Worm (Caenorhabditis elegans) whole organism, young adult: ENCODE measurements around the gene K05F1.9.

Source experiments
- B0019.2 ChIP-seq: fragments of 200-800 bp; sonication (Bioruptor generic); conservative IDR thresholded peaks from 2 replicates; pipeline ENCODE4 v1.3.6; 2022; ENCODE audit warnings: missing genetic modification reagents, missing genetic modification characterization, missing compliant biosample characterization
- B0035.1 ChIP-seq: sonication (generic microtip); optimal IDR thresholded peaks from 2 replicates; lab custom pipeline; 2016; ENCODE audit warnings: missing genetic modification characterization, mild to moderate bottlenecking, missing compliant biosample characterization, missing genotype, missing genetic modification reagents
- B0336.3 ChIP-seq: fragments of 200-800 bp; sonication (Bioruptor generic); IDR thresholded peaks from 2 replicates; pipeline ENCODE4 v1.3.6; 2022; ENCODE audit warnings: missing genetic modification characterization, missing compliant biosample characterization
- F22D6.2 ChIP-seq: sonication (generic microtip); optimal IDR thresholded peaks from 2 replicates; lab custom pipeline; 2016; ENCODE audit warnings: mild to moderate bottlenecking, missing genetic modification characterization, missing compliant biosample characterization
- F37B4.10 ChIP-seq: fragments of 200-800 bp; sonication (Bioruptor generic); IDR thresholded peaks from 2 replicates; pipeline ENCODE4 v1.3.6; 2022; ENCODE audit warnings: missing genetic modification characterization, missing compliant biosample characterization
- T07F8.4 ChIP-seq: sonication (generic microtip); optimal IDR thresholded peaks from 2 replicates; lab custom pipeline; 2016; ENCODE audit warnings: mild to moderate bottlenecking, missing genetic modification characterization, moderate library complexity, missing compliant biosample characterization
- Y67H2A.10 ChIP-seq: fragments of 200-800 bp; sonication (Bioruptor generic); conservative IDR thresholded peaks from 2 replicates; pipeline ENCODE4 v1.3.6; 2022; ENCODE audit warnings: missing genetic modification reagents, missing genetic modification characterization, missing compliant biosample characterization
- ZK185.1 ChIP-seq: sonication (generic microtip); optimal IDR thresholded peaks from 2 replicates; lab custom pipeline; 2016; ENCODE audit warnings: mild to moderate bottlenecking, missing genetic modification characterization, missing compliant biosample characterization; ENCODE audit not compliant: poor library complexity, severe bottlenecking
- akir-1 ChIP-seq: fragments of 200-800 bp; sonication (Bioruptor generic); optimal IDR thresholded peaks from 2 replicates; lab custom pipeline; 2018; ENCODE audit warnings: mild to moderate bottlenecking, missing genetic modification characterization, moderate library complexity, missing compliant biosample characterization
- athp-1 ChIP-seq: sonication (generic microtip); optimal IDR thresholded peaks from 2 replicates; lab custom pipeline; 2017; ENCODE audit warnings: mild to moderate bottlenecking, missing genetic modification characterization, missing compliant biosample characterization
- bed-2 ChIP-seq: fragments of 200-800 bp; sonication (Bioruptor generic); IDR thresholded peaks from 2 replicates; pipeline ENCODE4 v1.3.6; 2022; ENCODE audit warnings: missing genetic modification reagents, missing genetic modification characterization, missing compliant biosample characterization
- cebp-1 ChIP-seq, 2 experiments: fragments of 200-800 bp in 1 of 2; sonication (Bioruptor generic) in 1 of 2; sonication (generic microtip) in 1 of 2; IDR thresholded peaks in 1 of 2; optimal IDR thresholded peaks in 1 of 2; 2 replicates each; pipeline versions ENCODE4 v1.3.6 to Lab custom; 2017 to 2022; ENCODE audit warnings: missing compliant biosample characterization in 2 of 2, missing genetic modification characterization in 2 of 2, mild to moderate bottlenecking in 1 of 2, missing genetic modification reagents in 1 of 2, moderate library complexity in 1 of 2
- ceh-27 ChIP-seq: fragments of 200-800 bp; sonication (Bioruptor generic); optimal IDR thresholded peaks from 2 replicates; lab custom pipeline; 2018; ENCODE audit warnings: mild to moderate bottlenecking, missing genetic modification characterization, moderate library complexity, missing compliant biosample characterization
- ceh-40 ChIP-seq: fragments of 200-800 bp; sonication (Bioruptor generic); IDR thresholded peaks from 2 replicates; pipeline ENCODE4 v1.3.6; 2022; ENCODE audit warnings: missing genetic modification characterization, missing compliant biosample characterization
- ceh-79 ChIP-seq: sonication (generic microtip); optimal IDR thresholded peaks from 2 replicates; lab custom pipeline; 2017; ENCODE audit warnings: mild to moderate bottlenecking, missing genetic modification characterization, missing compliant biosample characterization
- ceh-91 ChIP-seq: fragments of 200-800 bp; sonication (Bioruptor generic); IDR thresholded peaks from 2 replicates; pipeline ENCODE4 v1.3.6; 2022; ENCODE audit warnings: missing genetic modification reagents, missing genetic modification characterization, missing compliant biosample characterization
- dpff-1 ChIP-seq: sonication (generic microtip); optimal IDR thresholded peaks from 2 replicates; lab custom pipeline; 2017; ENCODE audit warnings: mild to moderate bottlenecking, missing genetic modification characterization, missing compliant biosample characterization
- efl-1 ChIP-seq: fragments of 150-350 bp; optimal IDR thresholded peaks from 2 replicates; lab custom pipeline; 2014; ENCODE audit warnings: missing biosample characterization, missing genetic modification reagents, missing genetic modification characterization
- egrh-3 ChIP-seq: fragments of 200-800 bp; sonication (Bioruptor generic); IDR thresholded peaks from 2 replicates; pipeline ENCODE4 v1.3.6; 2022; ENCODE audit warnings: missing genetic modification reagents, missing genetic modification characterization, missing compliant biosample characterization
- ekl-4 ChIP-seq: fragments of 200-800 bp; sonication (Bioruptor generic); IDR thresholded peaks from 2 replicates; pipeline ENCODE4 v1.3.6; 2022; ENCODE audit warnings: missing genetic modification reagents, missing genetic modification characterization, missing compliant biosample characterization
- ets-4 ChIP-seq: fragments of 200-800 bp; sonication (Bioruptor generic); optimal IDR thresholded peaks from 2 replicates; lab custom pipeline; 2018; ENCODE audit warnings: mild to moderate bottlenecking, missing genetic modification characterization, missing compliant biosample characterization
- fkh-3 ChIP-seq: sonication (generic microtip); optimal IDR thresholded peaks from 2 replicates; lab custom pipeline; 2016; ENCODE audit warnings: mild to moderate bottlenecking, missing genetic modification characterization, missing compliant biosample characterization
- hmg-20 ChIP-seq: fragments of 200-800 bp; sonication (Bioruptor generic); IDR thresholded peaks from 2 replicates; pipeline ENCODE4 v1.3.6; 2022; ENCODE audit warnings: missing genetic modification reagents, missing genetic modification characterization, missing compliant biosample characterization
- lin-35 ChIP-seq, 3 experiments: fragments of 150-350 bp in 2 of 3; sonication (generic microtip) in 1 of 3; optimal IDR thresholded peaks; 2 replicates each; lab custom pipeline; 2014 to 2018; ENCODE audit warnings: missing biosample characterization in 3 of 3, missing genetic modification characterization in 3 of 3, missing genetic modification reagents in 3 of 3
- lin-40 ChIP-seq: sonication (generic microtip); optimal IDR thresholded peaks from 2 replicates; lab custom pipeline; 2016; ENCODE audit warnings: missing genetic modification characterization, mild to moderate bottlenecking, missing compliant biosample characterization, missing genotype, missing genetic modification reagents
- lsl-1 ChIP-seq: fragments of 200-800 bp; sonication (Bioruptor generic); optimal IDR thresholded peaks from 2 replicates; lab custom pipeline; 2018; ENCODE audit warnings: mild to moderate bottlenecking, missing genetic modification characterization, moderate library complexity, missing compliant biosample characterization
- madf-8 ChIP-seq: fragments of 200-800 bp; sonication (Bioruptor generic); conservative IDR thresholded peaks from 2 replicates; pipeline ENCODE4 v1.3.6; 2022; ENCODE audit warnings: missing genetic modification reagents, missing genetic modification characterization, missing compliant biosample characterization
- mel-28 ChIP-seq: sonication (generic microtip); optimal IDR thresholded peaks from 2 replicates; lab custom pipeline; 2016; ENCODE audit warnings: borderline replicate concordance, mild to moderate bottlenecking, missing genetic modification characterization, missing compliant biosample characterization
- mes-4 ChIP-seq: sonication (generic microtip); optimal IDR thresholded peaks from 2 replicates; lab custom pipeline; 2016; ENCODE audit warnings: missing genotype, missing genetic modification characterization, missing compliant biosample characterization
- nfya-2 ChIP-seq: fragments of 200-800 bp; sonication (Bioruptor generic); IDR thresholded peaks from 2 replicates; pipeline ENCODE4 v1.3.6; 2022; ENCODE audit warnings: missing genetic modification reagents, missing genetic modification characterization, missing compliant biosample characterization
- nhr-120 ChIP-seq: fragments of 200-800 bp; sonication (Bioruptor generic); IDR thresholded peaks from 2 replicates; pipeline ENCODE4 v1.3.6; 2022; ENCODE audit warnings: missing genetic modification characterization, missing compliant biosample characterization
- nhr-179 ChIP-seq: sonication (generic microtip); optimal IDR thresholded peaks from 2 replicates; lab custom pipeline; 2016; ENCODE audit warnings: mild to moderate bottlenecking, missing genetic modification characterization, missing compliant biosample characterization
- nhr-90 ChIP-seq: sonication (generic microtip); optimal IDR thresholded peaks from 2 replicates; lab custom pipeline; 2016; ENCODE audit warnings: missing genotype, mild to moderate bottlenecking, missing genetic modification characterization, missing compliant biosample characterization
- pbrm-1 ChIP-seq: fragments of 200-800 bp; sonication (Bioruptor generic); IDR thresholded peaks from 2 replicates; pipeline ENCODE4 v1.3.6; 2022; ENCODE audit warnings: missing genetic modification reagents, missing genetic modification characterization, missing compliant biosample characterization
- rpc-1 ChIP-seq, 2 experiments: fragments of 150-350 bp in 1 of 2; sonication (generic microtip) in 1 of 2; optimal IDR thresholded peaks; 2 replicates each; lab custom pipeline; 2014 to 2018; ENCODE audit warnings: missing biosample characterization in 1 of 2, missing genetic modification characterization in 1 of 2, missing genetic modification reagents in 1 of 2, missing genotype in 1 of 2
- sea-2 ChIP-seq: fragments of 200-800 bp; sonication (Bioruptor generic); IDR thresholded peaks from 2 replicates; pipeline ENCODE4 v1.3.6; 2022; ENCODE audit warnings: missing genetic modification characterization, missing compliant biosample characterization
- snpc-4 ChIP-seq, 5 experiments: fragments of 150-350 bp in 1 of 5; sonication (generic microtip) in 4 of 5; optimal IDR thresholded peaks; 2 replicates each; lab custom pipeline; 2014 to 2018; ENCODE audit warnings: missing genetic modification characterization in 5 of 5, missing biosample characterization in 3 of 5, antibody characterized with exemption in 2 of 5, mild to moderate bottlenecking in 2 of 5, missing compliant biosample characterization in 2 of 5, missing genotype in 2 of 5, moderate library complexity in 2 of 5, missing genetic modification reagents in 1 of 5
- sptf-2 ChIP-seq: fragments of 200-800 bp; sonication (Bioruptor generic); optimal IDR thresholded peaks from 2 replicates; lab custom pipeline; 2018; ENCODE audit warnings: mild to moderate bottlenecking, missing genetic modification characterization, missing compliant biosample characterization
- tbp1 ChIP-seq: fragments of 200-800 bp; sonication (Bioruptor generic); optimal IDR thresholded peaks from 2 replicates; lab custom pipeline; 2018; ENCODE audit warnings: mild to moderate bottlenecking, missing genetic modification characterization, missing compliant biosample characterization
- tlf-1 ChIP-seq: fragments of 200-800 bp; sonication (Bioruptor generic); optimal IDR thresholded peaks from 2 replicates; lab custom pipeline; 2018; ENCODE audit warnings: mild to moderate bottlenecking, missing genetic modification characterization, missing compliant biosample characterization
- unc-130 ChIP-seq: sonication (generic microtip); optimal IDR thresholded peaks from 2 replicates; lab custom pipeline; 2016; ENCODE audit warnings: missing genetic modification reagents, missing genetic modification characterization, missing compliant biosample characterization
- xnd-1 ChIP-seq: sonication (generic microtip); optimal IDR thresholded peaks from 2 replicates; lab custom pipeline; 2016; ENCODE audit warnings: missing genotype, missing genetic modification reagents, missing genetic modification characterization, missing compliant biosample characterization
- zfh-2 ChIP-seq: fragments of 200-800 bp; sonication (Bioruptor generic); conservative IDR thresholded peaks from 2 replicates; pipeline ENCODE4 v1.3.6; 2022; ENCODE audit warnings: missing genetic modification reagents, missing genetic modification characterization, missing compliant biosample characterization
- ztf-18 ChIP-seq: sonication (generic microtip); optimal IDR thresholded peaks from 2 replicates; lab custom pipeline; 2016; ENCODE audit warnings: missing genotype, mild to moderate bottlenecking, missing genetic modification characterization, missing compliant biosample characterization
- ztf-25 ChIP-seq: fragments of 200-800 bp; sonication (Bioruptor generic); IDR thresholded peaks from 2 replicates; pipeline ENCODE4 v1.3.6; 2022; ENCODE audit warnings: missing genetic modification reagents, missing genetic modification characterization, missing compliant biosample characterization
- ztf-26 ChIP-seq: sonication (generic microtip); optimal IDR thresholded peaks from 2 replicates; lab custom pipeline; 2017; ENCODE audit warnings: missing genetic modification characterization, missing compliant biosample characterization
- ztf-28 ChIP-seq: fragments of 200-800 bp; sonication (Bioruptor generic); IDR thresholded peaks from 2 replicates; pipeline ENCODE4 v1.3.6; 2022; ENCODE audit warnings: missing genetic modification reagents, missing genetic modification characterization, missing compliant biosample characterization

The K05F1.9 gene

ce11 chrII:5844694-5845129, 43.7 kb upstream of the K05F1.9 start (continued):
- TF ChIP-seq unc-130 (GFP tag; lab: Kevin White, UChicago) = peak; percentile 94
- TF ChIP-seq sea-2 (GFP tag; lab: Robert Waterston, UW) = peak; percentile 93
- peak; percentile 80 for TF ChIP-seq ztf-25 (GFP tag; lab: Robert Waterston, UW)
- TF ChIP-seq ceh-91 (GFP tag; lab: Robert Waterston, UW) = peak; percentile 76
- peak; percentile 84 for TF ChIP-seq tbp1 (GFP tag; lab: Kevin White, UChicago)
- peak; percentile 91 for TF ChIP-seq sptf-2 (GFP tag; lab: Kevin White, UChicago)
- peak; percentile 94 for TF ChIP-seq T07F8.4 (tag; lab: Kevin White, UChicago)
- peak; percentile 84 for TF ChIP-seq egrh-3 (GFP tag; lab: Robert Waterston, UW)
- peak; percentile 93 for TF ChIP-seq nhr-120
- TF ChIP-seq B0336.3 (GFP tag; lab: Robert Waterston, UW) = peak; percentile 100
- peak; percentile 91 for TF ChIP-seq nhr-90 (tag; lab: Kevin White, UChicago)
- peak; percentile 82 for TF ChIP-seq B0019.2
- TF ChIP-seq efl-1 (GFP tag; lab: Kevin White, UChicago) = peak; percentile 49
- TF ChIP-seq ztf-18 = peak; percentile 88
- peak in 2 of 3 experiments; percentile 91 to 94 for TF ChIP-seq lin-35 (GFP tag; optimal IDR thresholded peaks at IDR 0.05; lab: Kevin White, UChicago)
- peak; percentile 94 for TF ChIP-seq bed-2 (GFP tag; lab: Robert Waterston, UW)
- peak; percentile 90 for TF ChIP-seq Y67H2A.10 (GFP tag; lab: Robert Waterston, UW)
- peak; percentile 81 for TF ChIP-seq dpff-1 (tag; lab: Kevin White, UChicago)
- TF ChIP-seq athp-1 (tag; lab: Kevin White, UChicago) = peak; percentile 95
- peak; percentile 98 for TF ChIP-seq ztf-26 (tag; lab: Kevin White, UChicago)
- TF ChIP-seq ekl-4 (GFP tag; lab: Robert Waterston, UW) = peak; percentile 99
- peak; percentile 97 for TF ChIP-seq B0035.1
- peak; percentile 21 for TF ChIP-seq rpc-1 (optimal IDR thresholded peaks at IDR 0.05; lab: Kevin White, UChicago)
- TF ChIP-seq rpc-1 (tag; optimal IDR thresholded peaks at IDR 0.05; lab: Kevin White, UChicago) = peak; percentile 29
- peak; percentile 94 for TF ChIP-seq ets-4 (GFP tag; lab: Kevin White, UChicago)
- peak; percentile 95 for TF ChIP-seq F22D6.2 (tag; lab: Kevin White, UChicago)
- peak; percentile 76; the same call in 1 of the 2 replicates for TF ChIP-seq nfya-2 (GFP tag; lab: Robert Waterston, UW)
- peak; percentile 80 for TF ChIP-seq ceh-40 (GFP tag; lab: Robert Waterston, UW)
- TF ChIP-seq pbrm-1 (GFP tag; lab: Robert Waterston, UW) = peak; percentile 100
- TF ChIP-seq F37B4.10 (GFP tag; lab: Robert Waterston, UW) = peak; percentile 93; the same call in 1 of the 2 replicates
- peak; percentile 77 for TF ChIP-seq mes-4 (tag; lab: Kevin White, UChicago)
- peak; percentile 97 for TF ChIP-seq hmg-20 (GFP tag; lab: Robert Waterston, UW)
- TF ChIP-seq mel-28 = peak; percentile 87
- peak; percentile 84 for TF ChIP-seq madf-8 (GFP tag; lab: Robert Waterston, UW)
- peak; percentile 86 for TF ChIP-seq fkh-3 (tag; lab: Kevin White, UChicago)
- TF ChIP-seq tlf-1 (GFP tag; lab: Kevin White, UChicago) = peak; percentile 99
- TF ChIP-seq ceh-79 (tag; lab: Kevin White, UChicago) = peak; percentile 97
- peak; percentile 84 for TF ChIP-seq lsl-1 (GFP tag; lab: Kevin White, UChicago)
- TF ChIP-seq ZK185.1 (tag; lab: Kevin White, UChicago) = peak; percentile 98
- peak; percentile 83 for TF ChIP-seq akir-1 (GFP tag; lab: Kevin White, UChicago)
- peak; percentile 99 for TF ChIP-seq ceh-27 (GFP tag; lab: Kevin White, UChicago)
- peak; percentile 100 for TF ChIP-seq snpc-4 (GFP tag; optimal IDR thresholded peaks at IDR 0.05; lab: Kevin White, UChicago)
- peak; percentile 100 for TF ChIP-seq snpc-4 (tag; optimal IDR thresholded peaks at IDR 0.05; lab: Kevin White, UChicago)
- peak; percentile 99 for TF ChIP-seq lin-40 (tag; lab: Kevin White, UChicago)
- peak; percentile 71 for TF ChIP-seq xnd-1 (tag; lab: Kevin White, UChicago)
- peak; percentile 97 for TF ChIP-seq zfh-2
- peak; percentile 94 for TF ChIP-seq ztf-28
- peak; percentile 78 for TF ChIP-seq nhr-179 (tag; lab: Kevin White, UChicago)
- TF ChIP-seq cebp-1 (GFP tag; IDR thresholded peaks at IDR 0.05; lab: Robert Waterston, UW) = peak; percentile 91
- peak; percentile 98 for TF ChIP-seq cebp-1 (tag; optimal IDR thresholded peaks at IDR 0.05; lab: Kevin White, UChicago)
